Worm (Caenorhabditis elegans) whole organism, L2 larva: ENCODE data around the gene str-188.
A peak's percentile ranks its signal among the peaks of the same experiment; 100 is the strongest.

Experiments
- C34F6.9 ChIP-seq: fragments of 150-350 bp; optimal IDR thresholded peaks from 2 replicates; lab custom pipeline; 2014; ENCODE audit warnings: missing biosample characterization, missing genetic modification characterization
- F13H6.1 ChIP-seq: sonication (generic microtip); optimal IDR thresholded peaks from 2 replicates; lab custom pipeline; 2016; ENCODE audit warnings: missing genetic modification characterization, missing compliant biosample characterization
- Y55F3AM.14 ChIP-seq: fragments of 200-800 bp; sonication (Bioruptor generic); optimal IDR thresholded peaks from 2 replicates; lab custom pipeline; 2018; ENCODE audit warnings: mild to moderate bottlenecking, missing genetic modification characterization, missing compliant biosample characterization
- alr-1 ChIP-seq: fragments of 150-350 bp; optimal IDR thresholded peaks from 2 replicates; lab custom pipeline; 2014; ENCODE audit warnings: missing biosample characterization, missing genetic modification characterization
- aly-2 ChIP-seq: fragments of 150-350 bp; optimal IDR thresholded peaks from 2 replicates; lab custom pipeline; 2014; ENCODE audit warnings: missing biosample characterization, missing genetic modification characterization
- ama-1 ChIP-seq: fragments of 150-350 bp; optimal IDR thresholded peaks from 2 replicates; lab custom pipeline; 2018; ENCODE audit warnings: inconsistent platforms
- blmp-1 ChIP-seq: sonication (generic microtip); optimal IDR thresholded peaks from 2 replicates; lab custom pipeline; 2017; ENCODE audit warnings: missing genetic modification characterization, mild to moderate bottlenecking, missing compliant biosample characterization, antibody characterized with exemption, moderate library complexity; ENCODE audit not compliant: insufficient read depth
- ceh-16 ChIP-seq: fragments of 150-350 bp; optimal IDR thresholded peaks from 2 replicates; lab custom pipeline; 2014; ENCODE audit warnings: missing biosample characterization, missing genetic modification characterization
- ceh-82 ChIP-seq: fragments of 150-350 bp; optimal IDR thresholded peaks from 2 replicates; lab custom pipeline; 2014; ENCODE audit warnings: missing biosample characterization, missing genetic modification characterization
- crh-2 ChIP-seq: sonication (generic microtip); optimal IDR thresholded peaks from 2 replicates; lab custom pipeline; 2017; ENCODE audit warnings: missing biosample characterization, missing genetic modification characterization
- dmd-4 ChIP-seq: sonication (generic microtip); optimal IDR thresholded peaks from 2 replicates; lab custom pipeline; 2017; ENCODE audit warnings: missing biosample characterization, missing genetic modification characterization
- egl-27 ChIP-seq: sonication (generic microtip); optimal IDR thresholded peaks from 3 replicates; lab custom pipeline; 2017; ENCODE audit warnings: missing biosample characterization, missing genetic modification reagents, missing genetic modification characterization
- elt-3 ChIP-seq: sonication (generic microtip); optimal IDR thresholded peaks from 2 replicates; lab custom pipeline; 2017; ENCODE audit warnings: missing biosample characterization, missing genetic modification characterization
- fos-1 ChIP-seq: fragments of 150-350 bp; optimal IDR thresholded peaks from 2 replicates; lab custom pipeline; 2014; ENCODE audit warnings: missing biosample characterization, missing genetic modification characterization
- gmeb-1 ChIP-seq: fragments of 150-350 bp; optimal IDR thresholded peaks from 2 replicates; lab custom pipeline; 2014; ENCODE audit warnings: missing biosample characterization, missing genetic modification characterization
- lin-13 ChIP-seq: fragments of 150-350 bp; optimal IDR thresholded peaks from 2 replicates; lab custom pipeline; 2014; ENCODE audit warnings: missing biosample characterization, missing genetic modification reagents, missing genetic modification characterization
- lin-39 ChIP-seq: fragments of 150-350 bp; optimal IDR thresholded peaks from 2 replicates; lab custom pipeline; 2014; ENCODE audit warnings: missing biosample characterization, missing genetic modification reagents, missing genetic modification characterization
- lsy-2 ChIP-seq, 2 experiments: fragments of 150-350 bp in 1 of 2; sonication (generic microtip) in 1 of 2; optimal IDR thresholded peaks; 2 replicates each; lab custom pipeline; 2014 to 2017; ENCODE audit warnings: missing biosample characterization in 2 of 2, missing genetic modification characterization in 2 of 2
- nhr-11 ChIP-seq: fragments of 150-350 bp; optimal IDR thresholded peaks from 2 replicates; lab custom pipeline; 2014; ENCODE audit warnings: missing biosample characterization, missing genetic modification characterization
- nhr-21 ChIP-seq: fragments of 150-350 bp; optimal IDR thresholded peaks from 2 replicates; lab custom pipeline; 2014; ENCODE audit warnings: missing biosample characterization, missing genetic modification characterization
- nhr-23 ChIP-seq: fragments of 150-350 bp; optimal IDR thresholded peaks from 2 replicates; lab custom pipeline; 2014; ENCODE audit warnings: missing biosample characterization, missing genetic modification reagents, missing genetic modification characterization
- nhr-237 ChIP-seq: fragments of 150-350 bp; optimal IDR thresholded peaks from 2 replicates; lab custom pipeline; 2014; ENCODE audit warnings: missing biosample characterization, missing genetic modification characterization
- nhr-25 ChIP-seq: fragments of 150-350 bp; sonication (generic microtip); optimal IDR thresholded peaks from 3 replicates; lab custom pipeline; 2014; ENCODE audit warnings: missing biosample characterization, missing genetic modification characterization
- nhr-6 ChIP-seq: fragments of 150-350 bp; optimal IDR thresholded peaks from 2 replicates; lab custom pipeline; 2014; ENCODE audit warnings: missing biosample characterization, missing genetic modification characterization
- peb-1 ChIP-seq: fragments of 150-350 bp; optimal IDR thresholded peaks from 2 replicates; lab custom pipeline; 2014; ENCODE audit warnings: missing biosample characterization, missing genetic modification characterization
- sem-4 ChIP-seq: fragments of 150-350 bp; optimal IDR thresholded peaks from 2 replicates; lab custom pipeline; 2014; ENCODE audit warnings: missing biosample characterization, missing genetic modification reagents, missing genetic modification characterization
- skn-1 ChIP-seq: sonication (generic microtip); optimal IDR thresholded peaks from 2 replicates; lab custom pipeline; 2017; ENCODE audit warnings: missing biosample characterization, missing genetic modification characterization
- sma-3 ChIP-seq: sonication (generic microtip); optimal IDR thresholded peaks from 2 replicates; lab custom pipeline; 2016; ENCODE audit warnings: missing genetic modification reagents, missing genetic modification characterization, missing compliant biosample characterization
- sma-9 ChIP-seq, 2 experiments: fragments of 150-350 bp in 1 of 2; sonication (generic microtip) in 1 of 2; optimal IDR thresholded peaks; 2 replicates each; lab custom pipeline; 2014 to 2016; ENCODE audit warnings: missing genetic modification characterization in 2 of 2, mild to moderate bottlenecking in 1 of 2, missing biosample characterization in 1 of 2, missing compliant biosample characterization in 1 of 2, missing genetic modification reagents in 1 of 2, moderate library complexity in 1 of 2
- snpc-4 ChIP-seq: fragments of 150-350 bp; optimal IDR thresholded peaks from 2 replicates; lab custom pipeline; 2014; ENCODE audit warnings: missing biosample characterization, missing genetic modification characterization
- unc-39 ChIP-seq: fragments of 150-350 bp; optimal IDR thresholded peaks from 2 replicates; lab custom pipeline; 2014; ENCODE audit warnings: missing biosample characterization, missing genetic modification characterization
- unc-62 ChIP-seq: fragments of 150-350 bp; optimal IDR thresholded peaks from 2 replicates; lab custom pipeline; 2014; ENCODE audit warnings: missing biosample characterization, missing genetic modification reagents, missing genetic modification characterization
- zag-1 ChIP-seq: fragments of 150-350 bp; optimal IDR thresholded peaks from 2 replicates; lab custom pipeline; 2014; ENCODE audit warnings: missing biosample characterization, missing genetic modification characterization
- ztf-1 ChIP-seq: fragments of 200-800 bp; sonication (Bioruptor generic); conservative IDR thresholded peaks from 2 replicates; pipeline ENCODE4 v1.3.6; 2022; ENCODE audit warnings: missing genetic modification characterization, missing compliant biosample characterization
- ztf-11 ChIP-seq: sonication (generic microtip); optimal IDR thresholded peaks from 2 replicates; lab custom pipeline; 2017; ENCODE audit warnings: missing biosample characterization, missing genetic modification characterization
- ztf-4 ChIP-seq: fragments of 150-350 bp; optimal IDR thresholded peaks from 2 replicates; lab custom pipeline; 2014; ENCODE audit warnings: missing biosample characterization, missing genetic modification characterization

Gene str-188

ce11 chrV:9740858-9741257 lies 24.4 kb downstream of the str-188 start, which contains the start of gene sta-2 (continued):
- TF ChIP-seq nhr-23 (tag; lab: Kevin White, UChicago) (no peak), sma-3 (GFP tag; lab: Kevin White, UChicago) (peak; percentile 72), crh-2 (tag; lab: Kevin White, UChicago) (peak; percentile 22), ama-1 (lab: Kevin White, UChicago) (no peak), snpc-4 (no peak), ceh-16 (tag; lab: Kevin White, UChicago) (no peak), ztf-1 (GFP tag; lab: Robert Waterston, UW) (no peak), nhr-25 (peak; percentile 81), unc-39 (no peak), F13H6.1 (tag; lab: Kevin White, UChicago) (no peak), ztf-4 (tag; lab: Kevin White, UChicago) (peak; percentile 36), nhr-6 (tag; lab: Kevin White, UChicago) (peak; percentile 3), gmeb-1 (tag; lab: Kevin White, UChicago) (peak; percentile 42), elt-3 (no peak)

ce11 chrV:9744934-9745333 lies 28.4 kb downstream of the str-188 start, which contains the start of gene F58E6.13:
F58E6.13 (plus strand) TSS chrV:9745234.
- TF ChIP-seq zag-1 (tag; lab: Kevin White, UChicago) (no peak), dmd-4 (tag; lab: Kevin White, UChicago) (no peak), sma-9 (GFP tag; optimal IDR thresholded peaks at IDR 0.05; lab: Kevin White, UChicago) (no peak), sma-9 (tag; optimal IDR thresholded peaks at IDR 0.05; lab: Kevin White, UChicago) (no peak), ztf-4 (tag; lab: Kevin White, UChicago) (no peak), peb-1 (tag; lab: Kevin White, UChicago) (no peak), alr-1 (tag; lab: Kevin White, UChicago) (no peak), lin-13 (GFP tag; lab: Kevin White, UChicago) (no peak), ztf-11 (tag; lab: Kevin White, UChicago) (no peak), ztf-1 (GFP tag; lab: Robert Waterston, UW) (no peak), nhr-25 (no peak), nhr-11 (tag; lab: Kevin White, UChicago) (no peak), unc-62 (GFP tag; lab: Kevin White, UChicago) (no peak), lin-39 (tag; lab: Kevin White, UChicago) (no peak)

- TF ChIP-seq lin-13 (GFP tag; lab: Kevin White, UChicago) (no peak), sem-4 (tag; lab: Kevin White, UChicago) (no peak), sma-9 (GFP tag; optimal IDR thresholded peaks at IDR 0.05; lab: Kevin White, UChicago) (no peak), sma-9 (tag; optimal IDR thresholded peaks at IDR 0.05; lab: Kevin White, UChicago) (no peak), C34F6.9 (no peak), egl-27 (tag; lab: Kevin White, UChicago) (no peak), nhr-21 (tag; lab: Kevin White, UChicago) (no peak), unc-62 (GFP tag; lab: Kevin White, UChicago) (no peak), aly-2 (tag; lab: Kevin White, UChicago) (no peak)
- TF ChIP-seq, all 48 proteins: peak for 0
Measured at ce11 chrV:9750308-9750707, 33.8 kb downstream of the str-188 start, which contains the start of gene F58E6.4. F58E6.4 (minus strand) TSS chrV:9750408.

ce11 chrV:9752918-9753317 lies 36.4 kb downstream of the str-188 start, which contains the start of gene F58E6.6:
F58E6.6 (minus strand) TSS chrV:9753018.
- TF ChIP-seq alr-1 (tag; lab: Kevin White, UChicago) = no peak
- no peak for TF ChIP-seq ceh-82 (tag; lab: Kevin White, UChicago)
- TF ChIP-seq fos-1 (tag; lab: Kevin White, UChicago) = no peak
- no peak for TF ChIP-seq skn-1 (tag; lab: Kevin White, UChicago)
- TF ChIP-seq sem-4 (tag; lab: Kevin White, UChicago) = no peak
- TF ChIP-seq Y55F3AM.14 (GFP tag; lab: Kevin White, UChicago) = no peak
- TF ChIP-seq egl-27 (tag; lab: Kevin White, UChicago) = no peak
- no peak for TF ChIP-seq lin-13 (GFP tag; lab: Kevin White, UChicago)
- TF ChIP-seq nhr-237 = no peak
- no peak for TF ChIP-seq ztf-11 (tag; lab: Kevin White, UChicago)
- TF ChIP-seq unc-39 = no peak

ce11 chrV:9753554-9753953 lies 37.1 kb downstream of the str-188 start:
- TF ChIP-seq lsy-2 (tag; optimal IDR thresholded peaks at IDR 0.05; lab: Kevin White, UChicago) (no peak), elt-3 (no peak), blmp-1 (tag; lab: Kevin White, UChicago) (no peak), aly-2 (tag; lab: Kevin White, UChicago) (no peak)
